Fruit fly (Drosophila melanogaster) whole organism, larva: ENCODE results near the gene sv.

Source experiments
- noc ChIP-seq: fragments of 200-800 bp; sonication (Bioruptor generic); optimal IDR thresholded peaks from 3 replicates; lab custom pipeline; 2019; ENCODE audit warnings: missing biosample characterization, mild to moderate bottlenecking, missing genetic modification characterization, moderate library complexity

The sv gene

dm6 chr4:1112867-1113769 lies 24.5 kb downstream of the sv start:
- TF ChIP-seq noc = no peak

dm6 chr4:1115299-1115698 lies 26.7 kb downstream of the sv start:
- TF ChIP-seq noc = no peak

dm6 chr4:1121888-1122287 lies 33.3 kb downstream of the sv start:
- TF ChIP-seq noc = no peak

- no peak for TF ChIP-seq noc
Measured at dm6 chr4:1122658-1123606, 34.3 kb downstream of the sv start, which contains the start of gene Cals. Cals (minus strand) TSS chr4:1123357.

- TF ChIP-seq noc = no peak
Measured at dm6 chr4:1123769-1124493, 35.3 kb downstream of the sv start, which contains the start of gene Arf4. Arf4 (plus strand) TSS chr4:1124167.

- no peak for TF ChIP-seq noc
Measured at dm6 chr4:1124494-1124780, 35.8 kb downstream of the sv start.

dm6 chr4:1126290-1126689 lies 37.7 kb downstream of the sv start, which contains the start of gene CG11155:
CG11155 (plus strand) TSS chr4:1126602.
- TF ChIP-seq noc = no peak

dm6 chr4:1127000-1127399 lies 38.4 kb downstream of the sv start:
- no peak for TF ChIP-seq noc

- no peak for TF ChIP-seq noc
Measured at dm6 chr4:1144715-1145114, 56.1 kb downstream of the sv start.

dm6 chr4:1146456-1146855 lies 57.9 kb downstream of the sv start:
- no peak for TF ChIP-seq noc

dm6 chr4:1147166-1147565 lies 58.6 kb downstream of the sv start, which contains the start of gene Kif3C:
Kif3C (plus strand) TSS chr4:1147466.
- TF ChIP-seq noc = no peak

dm6 chr4:1147966-1148541 lies 59.5 kb downstream of the sv start:
- TF ChIP-seq noc = no peak

dm6 chr4:1156278-1156677 lies 67.7 kb downstream of the sv start:
- no peak for TF ChIP-seq noc

dm6 chr4:1162058-1162457 lies 73.5 kb downstream of the sv start, which contains the start of gene CG32017:
CG32017 (minus strand) TSS chr4:1162158.
- no peak for TF ChIP-seq noc
